Worm (Caenorhabditis elegans) whole organism, mixed stage, embryonic: ENCODE measurements around the gene T06E8.2.

Experiments used
- cnd-1 ChIP-seq: fragments of 200-800 bp; sonication (Bioruptor generic); optimal IDR thresholded peaks from 2 replicates; lab custom pipeline; 2018; ENCODE audit warnings: mild to moderate bottlenecking, missing genetic modification characterization, missing compliant biosample characterization
- lin-32 ChIP-seq: fragments of 200-800 bp; sonication (Bioruptor generic); optimal IDR thresholded peaks from 2 replicates; lab custom pipeline; 2018; ENCODE audit warnings: mild to moderate bottlenecking, missing genetic modification characterization, missing compliant biosample characterization
- nhr-12 ChIP-seq: fragments of 150-350 bp; optimal IDR thresholded peaks from 2 replicates; lab custom pipeline; 2014; ENCODE audit warnings: missing biosample characterization, missing genetic modification characterization
- pha-4 ChIP-seq: fragments of 150-350 bp; optimal IDR thresholded peaks from 2 replicates; lab custom pipeline; 2018; ENCODE audit warnings: missing biosample characterization, missing genetic modification reagents, missing genetic modification characterization
- sptf-1 ChIP-seq: sonication (generic microtip); optimal IDR thresholded peaks from 2 replicates; lab custom pipeline; 2017; ENCODE audit warnings: mild to moderate bottlenecking, missing genetic modification characterization, moderate library complexity, missing compliant biosample characterization

DNA sequence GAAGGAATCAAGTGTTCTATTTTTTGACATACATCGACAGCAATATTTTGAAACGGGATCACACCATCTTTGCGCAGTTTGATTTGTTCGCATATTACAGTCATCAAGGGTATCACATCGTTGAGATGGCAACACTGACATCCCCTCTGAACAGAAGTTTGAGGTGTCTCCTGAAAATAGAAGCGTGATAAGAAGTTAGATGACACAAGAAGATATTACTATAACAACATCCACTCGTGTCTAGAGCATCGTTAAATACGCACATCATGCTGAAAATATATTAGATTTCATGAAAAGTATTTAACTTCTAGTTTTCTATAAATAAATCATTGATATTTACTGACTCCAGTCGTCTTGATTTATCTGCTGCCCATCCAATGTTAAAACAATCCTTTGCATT is 36.5 kb upstream of the T06E8.2 start:
- TF ChIP-seq cnd-1 (no peak), nhr-12 (tag; lab: Kevin White, UChicago) (no peak), pha-4 (no peak), sptf-1 (tag; lab: Kevin White, UChicago) (no peak), lin-32 (GFP tag; lab: Kevin White, UChicago) (no peak)
